Fruit fly (Drosophila melanogaster) whole organism, embryonic: ENCODE results near the gene CG33969.

Experiments
- Bdp1 ChIP-seq: fragments of 200-800 bp; sonication (Bioruptor generic); optimal IDR thresholded peaks from 3 replicates; lab custom pipeline; 2016; ENCODE audit warnings: missing biosample characterization, missing genetic modification characterization
- CG10267 ChIP-seq: fragments of 200-800 bp; sonication (Bioruptor generic); optimal IDR thresholded peaks from 2 replicates; lab custom pipeline; 2018; ENCODE audit warnings: missing biosample characterization, mild to moderate bottlenecking, missing genetic modification characterization, moderate library complexity
- CG11085 ChIP-seq: fragments of 200-800 bp; sonication (Bioruptor generic); IDR thresholded peaks from 2 replicates; pipeline ENCODE4 v1.3.6; 2022; ENCODE audit warnings: missing biosample characterization, missing genetic modification characterization
- CG11695 ChIP-seq: fragments of 200-800 bp; sonication (Bioruptor generic); IDR thresholded peaks from 3 replicates; pipeline ENCODE4 v1.3.6; 2022; ENCODE audit warnings: missing biosample characterization, missing genetic modification characterization
- CG12071 ChIP-seq: fragments of 200-800 bp; sonication (Bioruptor generic); optimal IDR thresholded peaks from 3 replicates; lab custom pipeline; 2018; ENCODE audit warnings: missing biosample characterization, mild to moderate bottlenecking, missing genetic modification characterization
- CG12391 ChIP-seq: fragments of 200-800 bp; sonication (Bioruptor generic); optimal IDR thresholded peaks from 3 replicates; lab custom pipeline; 2018; ENCODE audit warnings: missing biosample characterization, mild to moderate bottlenecking, missing genetic modification characterization, moderate library complexity
- CG13775 ChIP-seq: fragments of 200-800 bp; sonication (Bioruptor generic); optimal IDR thresholded peaks from 3 replicates; lab custom pipeline; 2017; ENCODE audit warnings: missing biosample characterization, mild to moderate bottlenecking, missing genetic modification characterization
- CG16813 ChIP-seq: fragments of 200-800 bp; sonication (Bioruptor generic); IDR thresholded peaks from 3 replicates; pipeline ENCODE4 v1.3.6; 2022; ENCODE audit warnings: missing biosample characterization, missing genetic modification characterization; ENCODE audit not compliant: partially characterized antibody
- CG16815 ChIP-seq: fragments of 200-800 bp; sonication (Bioruptor generic); optimal IDR thresholded peaks from 3 replicates; lab custom pipeline; 2017; ENCODE audit warnings: missing biosample characterization, mild to moderate bottlenecking, missing genetic modification characterization
- CG18599 ChIP-seq: fragments of 200-800 bp; sonication (Bioruptor generic); optimal IDR thresholded peaks from 3 replicates; lab custom pipeline; 2017; ENCODE audit warnings: missing biosample characterization, missing genetic modification characterization, mild to moderate bottlenecking, moderate library complexity, missing genetic modification reagents
- CG2116 ChIP-seq: fragments of 200-800 bp; sonication (Bioruptor generic); optimal IDR thresholded peaks from 3 replicates; lab custom pipeline; 2018; ENCODE audit warnings: missing biosample characterization, mild to moderate bottlenecking, missing genetic modification characterization
- CG30431 ChIP-seq: fragments of 200-800 bp; sonication (Bioruptor generic); optimal IDR thresholded peaks from 2 replicates; lab custom pipeline; 2017; ENCODE audit warnings: missing biosample characterization, missing genetic modification characterization
- CG3065 ChIP-seq: fragments of 200-800 bp; sonication (Bioruptor generic); optimal IDR thresholded peaks from 2 replicates; lab custom pipeline; 2016; ENCODE audit warnings: missing biosample characterization, missing genetic modification characterization
- CG32532 ChIP-seq: fragments of 200-800 bp; sonication (Bioruptor generic); IDR thresholded peaks from 2 replicates; pipeline ENCODE4 v1.3.6; 2022; ENCODE audit warnings: missing biosample characterization, missing genetic modification characterization
- CG34422 ChIP-seq: fragments of 200-800 bp; sonication (Bioruptor generic); IDR thresholded peaks from 3 replicates; pipeline ENCODE4 v1.3.6; 2022; ENCODE audit warnings: missing biosample characterization, missing genetic modification characterization
- CG43689 ChIP-seq: fragments of 200-800 bp; sonication (Bioruptor generic); IDR thresholded peaks from 2 replicates; pipeline ENCODE4 v1.3.6; 2022; ENCODE audit warnings: missing biosample characterization, missing genetic modification characterization
- CG6813 ChIP-seq: fragments of 200-800 bp; sonication (Bioruptor generic); optimal IDR thresholded peaks from 2 replicates; lab custom pipeline; 2017; ENCODE audit warnings: missing biosample characterization, missing genetic modification characterization, mild to moderate bottlenecking, moderate library complexity, missing genetic modification reagents
- CG7745 ChIP-seq: fragments of 200-800 bp; sonication (Bioruptor generic); optimal IDR thresholded peaks from 2 replicates; lab custom pipeline; 2018; ENCODE audit warnings: missing biosample characterization, mild to moderate bottlenecking, missing genetic modification characterization, moderate library complexity
- CG7786 ChIP-seq: fragments of 200-800 bp; sonication (Bioruptor generic); optimal IDR thresholded peaks from 2 replicates; lab custom pipeline; 2016; ENCODE audit warnings: missing biosample characterization, missing genetic modification characterization
- CG8765 ChIP-seq: fragments of 200-800 bp; sonication (Bioruptor generic); IDR thresholded peaks from 2 replicates; pipeline ENCODE4 v1.3.6; 2022; ENCODE audit warnings: missing biosample characterization, missing genetic modification characterization
- CG8924 ChIP-seq: fragments of 200-800 bp; optimal IDR thresholded peaks from 3 replicates; lab custom pipeline; 2019; ENCODE audit warnings: missing biosample characterization, mild to moderate bottlenecking, missing genetic modification characterization, moderate library complexity
- CHES-1-like ChIP-seq: fragments of 200-800 bp; sonication (Bioruptor generic); optimal IDR thresholded peaks from 2 replicates; lab custom pipeline; 2016; ENCODE audit warnings: missing biosample characterization, missing genetic modification characterization
- Dfd ChIP-seq, 2 experiments: fragments of >200 bp; optimal IDR thresholded peaks; 2 replicates each; lab custom pipeline; 2017; ENCODE audit warnings: missing biosample characterization in 2 of 2, missing genetic modification characterization in 2 of 2
- Dll ChIP-seq: fragments of 200-800 bp; sonication (Bioruptor generic); IDR thresholded peaks from 4 replicates; pipeline ENCODE4 v1.3.6; 2022; ENCODE audit warnings: missing biosample characterization, missing genetic modification characterization; ENCODE audit not compliant: partially characterized antibody
- Fer3 ChIP-seq: fragments of 200-800 bp; sonication (Bioruptor generic); optimal IDR thresholded peaks from 2 replicates; lab custom pipeline; 2018; ENCODE audit warnings: missing biosample characterization, mild to moderate bottlenecking, missing genetic modification characterization, moderate library complexity
- Hr78 ChIP-seq, 2 experiments: fragments of 200-800 bp in 1 of 2; fragments of >200 bp in 1 of 2; sonication (Bioruptor generic) in 1 of 2; optimal IDR thresholded peaks; 2 replicates each; lab custom pipeline; 2017 to 2019; ENCODE audit warnings: missing biosample characterization in 2 of 2, missing genetic modification characterization in 2 of 2, mild to moderate bottlenecking in 1 of 2, moderate library complexity in 1 of 2
- Jarid2 ChIP-seq: fragments of 200-800 bp; sonication (Bioruptor generic); optimal IDR thresholded peaks from 3 replicates; lab custom pipeline; 2017; ENCODE audit warnings: mild to moderate bottlenecking, missing biosample characterization, missing genetic modification reagents, missing genetic modification characterization
- MESR4 ChIP-seq: fragments of 200-800 bp; sonication (Bioruptor generic); optimal IDR thresholded peaks from 2 replicates; lab custom pipeline; 2018; ENCODE audit warnings: missing biosample characterization, mild to moderate bottlenecking, missing genetic modification characterization, moderate library complexity
- Opbp ChIP-seq: fragments of 200-800 bp; sonication (Bioruptor generic); IDR thresholded peaks from 3 replicates; pipeline ENCODE4 v1.3.6; 2022; ENCODE audit warnings: missing biosample characterization, missing genetic modification characterization; ENCODE audit not compliant: partially characterized antibody
- ara ChIP-seq: fragments of 200-800 bp; sonication (Bioruptor generic); IDR thresholded peaks from 2 replicates; pipeline ENCODE4 v1.3.6; 2022; ENCODE audit warnings: missing biosample characterization, missing genetic modification characterization
- bbx ChIP-seq: fragments of 200-800 bp; sonication (Bioruptor generic); IDR thresholded peaks from 2 replicates; pipeline ENCODE4 v1.3.6; 2022; ENCODE audit warnings: missing biosample characterization, missing genetic modification characterization; ENCODE audit not compliant: partially characterized antibody
- bigmax ChIP-seq: fragments of 200-800 bp; sonication (Bioruptor generic); optimal IDR thresholded peaks from 2 replicates; lab custom pipeline; 2018; ENCODE audit warnings: missing biosample characterization, mild to moderate bottlenecking, missing genetic modification characterization
- cwo ChIP-seq: fragments of 200-800 bp; sonication (Bioruptor generic); optimal IDR thresholded peaks from 3 replicates; lab custom pipeline; 2017; ENCODE audit warnings: missing biosample characterization, missing genetic modification characterization, mild to moderate bottlenecking, moderate library complexity, missing genetic modification reagents
- dmrt99B ChIP-seq: fragments of 200-800 bp; sonication (Bioruptor generic); optimal IDR thresholded peaks from 2 replicates; lab custom pipeline; 2018; ENCODE audit warnings: missing biosample characterization, mild to moderate bottlenecking, missing genetic modification characterization, moderate library complexity
- gsb-n ChIP-seq: fragments of 200-800 bp; sonication (Bioruptor generic); optimal IDR thresholded peaks from 3 replicates; lab custom pipeline; 2018; ENCODE audit warnings: missing biosample characterization, mild to moderate bottlenecking, missing genetic modification characterization
- lbe ChIP-seq: fragments of 200-800 bp; sonication (Bioruptor generic); optimal IDR thresholded peaks from 2 replicates; lab custom pipeline; 2016; ENCODE audit warnings: missing biosample characterization, mild to moderate bottlenecking, missing genetic modification characterization
- lmd ChIP-seq: fragments of 200-800 bp; sonication (Bioruptor generic); IDR thresholded peaks from 2 replicates; pipeline ENCODE4 v1.3.6; 2022; ENCODE audit warnings: missing biosample characterization, missing genetic modification characterization
- odd ChIP-seq: fragments of 200-800 bp; sonication (Bioruptor generic); optimal IDR thresholded peaks from 2 replicates; lab custom pipeline; 2017; ENCODE audit warnings: missing biosample characterization, mild to moderate bottlenecking, missing genetic modification characterization
- prd ChIP-seq, 3 experiments: fragments of >200 bp in 2 of 3; fragments of 200-800 bp in 1 of 3; sonication (Bioruptor generic) in 1 of 3; optimal IDR thresholded peaks in 2 of 3; IDR thresholded peaks in 1 of 3; 2 replicates in 2 of 3; 3 replicates in 1 of 3; pipeline versions ENCODE4 v1.3.6 to Lab custom; 2017 to 2022; ENCODE audit warnings: missing biosample characterization in 1 of 3, missing genetic modification characterization in 1 of 3
- psq ChIP-seq: fragments of 200-800 bp; sonication (Bioruptor generic); optimal IDR thresholded peaks from 2 replicates; lab custom pipeline; 2017; ENCODE audit warnings: missing biosample characterization, missing genetic modification characterization
- pzg ChIP-seq: fragments of 200-800 bp; sonication (Bioruptor generic); optimal IDR thresholded peaks from 3 replicates; lab custom pipeline; 2018; ENCODE audit warnings: missing biosample characterization, mild to moderate bottlenecking, missing genetic modification characterization, moderate library complexity
- shn ChIP-seq: fragments of 200-800 bp; sonication (Bioruptor generic); optimal IDR thresholded peaks from 3 replicates; lab custom pipeline; 2016; ENCODE audit warnings: missing biosample characterization, missing genetic modification characterization
- stc ChIP-seq: fragments of 200-800 bp; sonication (Bioruptor generic); IDR thresholded peaks from 2 replicates; pipeline ENCODE4 v1.3.6; 2022; ENCODE audit warnings: missing biosample characterization, missing genetic modification characterization
- tgo ChIP-seq: fragments of 200-800 bp; sonication (Bioruptor generic); IDR thresholded peaks from 3 replicates; pipeline ENCODE4 v1.3.6; 2022; ENCODE audit warnings: missing biosample characterization, missing genetic modification characterization
- trem ChIP-seq: fragments of 200-800 bp; optimal IDR thresholded peaks from 3 replicates; lab custom pipeline; 2019; ENCODE audit warnings: missing biosample characterization, mild to moderate bottlenecking, missing genetic modification characterization, moderate library complexity
- wek ChIP-seq: fragments of 200-800 bp; sonication (Bioruptor generic); optimal IDR thresholded peaks from 3 replicates; lab custom pipeline; 2018; ENCODE audit warnings: missing biosample characterization, mild to moderate bottlenecking, missing genetic modification characterization, moderate library complexity
- wor ChIP-seq: fragments of 200-800 bp; sonication (Bioruptor generic); IDR thresholded peaks from 2 replicates; pipeline ENCODE4 v1.3.6; 2022; ENCODE audit warnings: missing biosample characterization, missing genetic modification characterization

The CG33969 gene

dm6 chr3L:20347762-20348580 is 45.4 kb downstream of the CG33969 start, which contains the start of the genes Rbbp5 and eRF1 (continued):
- TF ChIP-seq trem (peak; percentile 80), prd (optimal IDR thresholded peaks at IDR 0.05; lab: Kevin White, UChicago) (no peak), prd (GFP tag; IDR thresholded peaks at IDR 0.05; lab: Robert Waterston, UW) (peak; percentile 88), CG10267 (tag; lab: Kevin White, UChicago) (peak; percentile 80), CG8924 (tag; lab: Kevin White, UChicago) (peak; percentile 85), odd (GFP tag; lab: Kevin White, UChicago) (no peak), CG7786 (GFP tag; lab: Kevin White, UChicago) (peak; percentile 56), stc (GFP tag; lab: Robert Waterston, UW) (peak; percentile 52; the same call in 1 of the 2 replicates), bbx (GFP tag; lab: Robert Waterston, UW) (peak; percentile 93), CG13775 (GFP tag; lab: Kevin White, UChicago) (peak; percentile 78), CG2116 (peak; percentile 78), lmd (GFP tag; lab: Robert Waterston, UW) (peak; percentile 73; the same call in 1 of the 2 replicates), CG34422 (GFP tag; lab: Robert Waterston, UW) (peak; percentile 87), cwo (peak; percentile 33), CG12071 (no peak), CHES-1-like (peak; percentile 16), Dfd (GFP tag; optimal IDR thresholded peaks at IDR 0.05; lab: Kevin White, UChicago) (no peak), shn (GFP tag; lab: Kevin White, UChicago) (peak; percentile 42), MESR4 (peak; percentile 88), dmrt99B (tag; lab: Kevin White, UChicago) (no peak), CG6813 (GFP tag; lab: Kevin White, UChicago) (no peak), CG11695 (GFP tag; lab: Robert Waterston, UW) (0 out of 3 replicates have a peak, but pooled peaks have one; percentile 10), CG11085 (no peak; the same call in 1 of the 2 replicates), pzg (peak; percentile 64), bigmax (peak; percentile 78), CG7745 (no peak), ara (GFP tag; lab: Robert Waterston, UW) (peak; percentile 69), CG32532 (GFP tag; lab: Robert Waterston, UW) (peak; percentile 87), Dll (peak; percentile 93), Opbp (GFP tag; lab: Robert Waterston, UW) (peak; percentile 94), lbe (GFP tag; lab: Kevin White, UChicago) (peak; percentile 43), wek (GFP tag; lab: Kevin White, UChicago) (no peak), Hr78 (GFP tag; optimal IDR thresholded peaks at IDR 0.05; lab: Kevin White, UChicago) (no peak), wor (GFP tag; lab: Robert Waterston, UW) (peak; percentile 47), CG12391 (tag; lab: Kevin White, UChicago) (peak; percentile 93), CG16815 (GFP tag; lab: Kevin White, UChicago) (peak; percentile 58), CG43689 (GFP tag; lab: Robert Waterston, UW) (peak; percentile 43; the same call in 1 of the 2 replicates), CG18599 (GFP tag; lab: Kevin White, UChicago) (no peak), Bdp1 (GFP tag; lab: Kevin White, UChicago) (peak; percentile 49), CG8765 (GFP tag; lab: Robert Waterston, UW) (peak; percentile 64), psq (GFP tag; lab: Kevin White, UChicago) (peak; percentile 32), Fer3 (tag; lab: Kevin White, UChicago) (peak; percentile 72), Jarid2 (GFP tag; lab: Kevin White, UChicago) (no peak), CG16813 (GFP tag; lab: Robert Waterston, UW) (peak; percentile 94), CG30431 (no peak), CG3065 (GFP tag; lab: Kevin White, UChicago) (peak; percentile 20), tgo (GFP tag; lab: Robert Waterston, UW) (peak; percentile 79), gsb-n (tag; lab: Kevin White, UChicago) (no peak)
